Fruit fly (Drosophila melanogaster) whole organism, prepupa: Measurements from ENCODE around the gene CG2617.

Experiments
- CG10631 ChIP-seq: fragments of 200-800 bp; sonication (Bioruptor generic); optimal IDR thresholded peaks from 2 replicates; lab custom pipeline; 2016; ENCODE audit warnings: missing biosample characterization, missing genetic modification characterization
- CG1621 ChIP-seq: fragments of 200-800 bp; sonication (Bioruptor generic); optimal IDR thresholded peaks from 3 replicates; lab custom pipeline; 2018; ENCODE audit warnings: missing biosample characterization, mild to moderate bottlenecking, missing genetic modification characterization
- CG16779 ChIP-seq: fragments of 200-800 bp; sonication (Bioruptor generic); optimal IDR thresholded peaks from 3 replicates; lab custom pipeline; 2017; ENCODE audit warnings: missing biosample characterization, mild to moderate bottlenecking, missing genetic modification characterization
- CG6792 ChIP-seq: fragments of 200-800 bp; sonication (Bioruptor generic); optimal IDR thresholded peaks from 3 replicates; lab custom pipeline; 2016; ENCODE audit warnings: missing biosample characterization, missing genetic modification characterization
- CG6854 ChIP-seq: fragments of 200-800 bp; sonication (Bioruptor generic); optimal IDR thresholded peaks from 2 replicates; lab custom pipeline; 2017; ENCODE audit warnings: missing biosample characterization, mild to moderate bottlenecking, missing genetic modification characterization
- CG9139 ChIP-seq: fragments of 200-800 bp; sonication (Bioruptor generic); optimal IDR thresholded peaks from 3 replicates; lab custom pipeline; 2017; ENCODE audit warnings: missing biosample characterization, mild to moderate bottlenecking, missing genetic modification characterization
- Eip75B ChIP-seq: fragments of 200-800 bp; sonication (Bioruptor generic); optimal IDR thresholded peaks from 3 replicates; lab custom pipeline; 2016; ENCODE audit warnings: missing biosample characterization, missing genetic modification characterization
- Hr39 ChIP-seq: fragments of 200-800 bp; sonication (Bioruptor generic); optimal IDR thresholded peaks from 2 replicates; lab custom pipeline; 2016; ENCODE audit warnings: missing biosample characterization, missing genetic modification characterization
- Hr4 ChIP-seq: fragments of 200-800 bp; sonication (Bioruptor generic); optimal IDR thresholded peaks from 3 replicates; lab custom pipeline; 2016; ENCODE audit warnings: missing biosample characterization, missing genetic modification characterization
- cyc ChIP-seq: fragments of 200-800 bp; sonication (Bioruptor generic); optimal IDR thresholded peaks from 3 replicates; lab custom pipeline; 2016; ENCODE audit warnings: missing biosample characterization, missing genetic modification characterization
- eg ChIP-seq: fragments of 200-800 bp; sonication (Bioruptor generic); IDR thresholded peaks from 3 replicates; pipeline ENCODE4 v1.3.6; 2022; ENCODE audit warnings: missing biosample characterization, missing genetic modification characterization
- fd85E ChIP-seq: fragments of 200-800 bp; sonication (Bioruptor generic); optimal IDR thresholded peaks from 3 replicates; lab custom pipeline; 2016; ENCODE audit warnings: missing biosample characterization, missing genetic modification characterization
- pdm3 ChIP-seq: fragments of 200-800 bp; sonication (Bioruptor generic); optimal IDR thresholded peaks from 3 replicates; lab custom pipeline; 2016; ENCODE audit warnings: missing biosample characterization, missing genetic modification characterization
- vri ChIP-seq: fragments of 200-800 bp; sonication (Bioruptor generic); optimal IDR thresholded peaks from 3 replicates; lab custom pipeline; 2016; ENCODE audit warnings: missing biosample characterization, mild to moderate bottlenecking, missing genetic modification characterization

- no peak for TF ChIP-seq CG6792 (GFP tag; lab: Kevin White, UChicago)
- no peak for TF ChIP-seq CG6854 (GFP tag; lab: Kevin White, UChicago)
- no peak for TF ChIP-seq pdm3
- no peak for TF ChIP-seq eg
- no peak for TF ChIP-seq Hr4 (GFP tag; lab: Kevin White, UChicago)
- no peak for TF ChIP-seq CG16779 (tag; lab: Kevin White, UChicago)
- no peak for TF ChIP-seq cyc
- no peak for TF ChIP-seq Eip75B
- no peak for TF ChIP-seq CG9139 (GFP tag; lab: Kevin White, UChicago)
- TF ChIP-seq Hr39: no peak
- no peak for TF ChIP-seq vri (GFP tag; lab: Kevin White, UChicago)
- TF ChIP-seq CG1621 (tag; lab: Kevin White, UChicago): no peak
- no peak for TF ChIP-seq CG10631 (GFP tag; lab: Kevin White, UChicago)
- TF ChIP-seq fd85E (GFP tag; lab: Kevin White, UChicago): no peak
Observed at dm6 chr2L:20705869-20706368, 23.8 kb downstream of the CG2617 start.
